Worm (Caenorhabditis elegans) whole organism, young adult: ENCODE results near the gene vha-3.

Experiments
- F33H1.4 ChIP-seq: fragments of 200-800 bp; sonication (Bioruptor generic); IDR thresholded peaks from 2 replicates; pipeline ENCODE4 v1.3.6; 2022; ENCODE audit warnings: missing genetic modification reagents, missing genetic modification characterization, missing compliant biosample characterization
- lin-54 ChIP-seq: fragments of 200-800 bp; sonication (Bioruptor generic); optimal IDR thresholded peaks from 2 replicates; lab custom pipeline; 2018; ENCODE audit warnings: mild to moderate bottlenecking, missing genetic modification characterization, missing compliant biosample characterization
- lsl-1 ChIP-seq: fragments of 200-800 bp; sonication (Bioruptor generic); optimal IDR thresholded peaks from 2 replicates; lab custom pipeline; 2018; ENCODE audit warnings: mild to moderate bottlenecking, missing genetic modification characterization, moderate library complexity, missing compliant biosample characterization
- madf-6 ChIP-seq: fragments of 200-800 bp; sonication (Bioruptor generic); IDR thresholded peaks from 2 replicates; pipeline ENCODE4 v1.3.6; 2022; ENCODE audit warnings: missing genetic modification reagents, missing genetic modification characterization, missing compliant biosample characterization
- madf-8 ChIP-seq: fragments of 200-800 bp; sonication (Bioruptor generic); conservative IDR thresholded peaks from 2 replicates; pipeline ENCODE4 v1.3.6; 2022; ENCODE audit warnings: missing genetic modification reagents, missing genetic modification characterization, missing compliant biosample characterization
- mcd-1 ChIP-seq: fragments of 200-800 bp; sonication (Bioruptor generic); IDR thresholded peaks from 2 replicates; pipeline ENCODE4 v1.3.6; 2022; ENCODE audit warnings: missing genetic modification reagents, missing genetic modification characterization, missing compliant biosample characterization
- xnd-1 ChIP-seq: sonication (generic microtip); optimal IDR thresholded peaks from 2 replicates; lab custom pipeline; 2016; ENCODE audit warnings: missing genotype, missing genetic modification reagents, missing genetic modification characterization, missing compliant biosample characterization

Gene vha-3

ce11 chrIV:2276543-2276942, 39.2 kb downstream of the vha-3 start:
- TF ChIP-seq madf-6: peak; percentile 67
- TF ChIP-seq lsl-1 (GFP tag; lab: Kevin White, UChicago): peak; percentile 58
- TF ChIP-seq mcd-1 (GFP tag; lab: Robert Waterston, UW): peak; percentile 33; the same call in 1 of the 2 replicates
- TF ChIP-seq madf-8: peak; percentile 17; the same call in 1 of the 2 replicates
- TF ChIP-seq xnd-1 (tag; lab: Kevin White, UChicago): peak; percentile 68

- peak; percentile 61 for TF ChIP-seq lin-54
- peak; percentile 53; the same call in 1 of the 2 replicates for TF ChIP-seq mcd-1 (GFP tag; lab: Robert Waterston, UW)
- TF ChIP-seq F33H1.4: peak; percentile 62
These were observed 40.2 kb downstream of the vha-3 start, which contains the start of gene M70.5 for ce11 chrIV:2275545-2275944. M70.5 (minus strand) TSS chrIV:2275622.
